Worm (Caenorhabditis elegans) whole organism, L1 larva: ENCODE measurements around the gene txbp-3.
A peak's percentile ranks its signal among the peaks of the same experiment; 100 is the strongest.

Experiments
- C04F5.9 ChIP-seq: sonication (generic microtip); optimal IDR thresholded peaks from 2 replicates; lab custom pipeline; 2016; ENCODE audit warnings: missing genetic modification characterization, missing compliant biosample characterization
- C34B4.2 ChIP-seq: sonication (generic microtip); optimal IDR thresholded peaks from 2 replicates; lab custom pipeline; 2017; ENCODE audit warnings: mild to moderate bottlenecking, missing genetic modification characterization, missing compliant biosample characterization
- F16B12.6 ChIP-seq: fragments of 150-350 bp; optimal IDR thresholded peaks from 2 replicates; lab custom pipeline; 2014; ENCODE audit warnings: missing biosample characterization, missing genetic modification characterization
- Y116A8C.19 ChIP-seq: sonication (generic microtip); optimal IDR thresholded peaks from 2 replicates; lab custom pipeline; 2016; ENCODE audit warnings: missing compliant biosample characterization, missing genetic modification characterization, borderline replicate concordance
- alr-1 ChIP-seq: fragments of 200-800 bp; sonication (Bioruptor generic); optimal IDR thresholded peaks from 2 replicates; lab custom pipeline; 2018; ENCODE audit warnings: borderline replicate concordance, mild to moderate bottlenecking, missing genetic modification characterization, missing compliant biosample characterization
- ama-1 ChIP-seq: fragments of 150-350 bp; optimal IDR thresholded peaks from 2 replicates; lab custom pipeline; 2014
- ceh-63 ChIP-seq: fragments of 200-800 bp; sonication (Bioruptor generic); optimal IDR thresholded peaks from 2 replicates; lab custom pipeline; 2018; ENCODE audit warnings: mild to moderate bottlenecking, missing genetic modification characterization, missing compliant biosample characterization
- ceh-8 ChIP-seq: fragments of 200-800 bp; sonication (Bioruptor generic); optimal IDR thresholded peaks from 2 replicates; lab custom pipeline; 2018; ENCODE audit warnings: mild to moderate bottlenecking, missing genetic modification characterization, moderate library complexity, missing compliant biosample characterization
- ceh-82 ChIP-seq, 3 experiments: fragments of 150-350 bp in 1 of 3; sonication (generic microtip) in 2 of 3; optimal IDR thresholded peaks; 2 replicates each; lab custom pipeline; 2014 to 2017; ENCODE audit warnings: missing biosample characterization in 3 of 3, missing genetic modification characterization in 3 of 3
- ces-1 ChIP-seq: fragments of 150-350 bp; optimal IDR thresholded peaks from 2 replicates; lab custom pipeline; 2014; ENCODE audit warnings: missing biosample characterization, missing genetic modification reagents, missing genetic modification characterization
- dsc-1 ChIP-seq: sonication (generic microtip); optimal IDR thresholded peaks from 2 replicates; lab custom pipeline; 2016; ENCODE audit warnings: mild to moderate bottlenecking, missing genetic modification characterization, missing compliant biosample characterization
- efl-3 ChIP-seq: fragments of 200-800 bp; sonication (Bioruptor generic); optimal IDR thresholded peaks from 2 replicates; lab custom pipeline; 2018; ENCODE audit warnings: mild to moderate bottlenecking, missing genetic modification characterization, missing compliant biosample characterization
- egl-13 ChIP-seq: sonication (generic microtip); optimal IDR thresholded peaks from 2 replicates; lab custom pipeline; 2016; ENCODE audit warnings: missing genotype, missing genetic modification reagents, missing genetic modification characterization, missing compliant biosample characterization
- egl-27 ChIP-seq, 2 experiments: fragments of 150-350 bp in 1 of 2; sonication (generic microtip); optimal IDR thresholded peaks; 3 replicates each; lab custom pipeline; 2017 to 2018; ENCODE audit warnings: missing biosample characterization in 2 of 2, missing genetic modification characterization in 2 of 2, missing genetic modification reagents in 2 of 2
- elt-2 ChIP-seq: sonication (generic microtip); optimal IDR thresholded peaks from 2 replicates; lab custom pipeline; 2016; ENCODE audit warnings: missing genetic modification characterization, mild to moderate bottlenecking, inconsistent platforms, missing compliant biosample characterization, missing genetic modification reagents
- elt-3 ChIP-seq, 6 experiments: fragments of 150-350 bp in 1 of 6; sonication (generic microtip); optimal IDR thresholded peaks; 2 replicates each; lab custom pipeline; 2017 to 2018; ENCODE audit warnings: missing biosample characterization in 6 of 6, missing genetic modification characterization in 6 of 6, inconsistent platforms in 1 of 6
- ets-5 ChIP-seq: fragments of 200-800 bp; sonication (Bioruptor generic); IDR thresholded peaks from 2 replicates; pipeline ENCODE4 v1.3.6; 2022; ENCODE audit warnings: missing genetic modification characterization, missing compliant biosample characterization
- fkh-8 ChIP-seq: sonication (generic microtip); optimal IDR thresholded peaks from 2 replicates; lab custom pipeline; 2016; ENCODE audit warnings: mild to moderate bottlenecking, missing genetic modification characterization, missing compliant biosample characterization
- fos-1 ChIP-seq: fragments of 150-350 bp; optimal IDR thresholded peaks from 2 replicates; lab custom pipeline; 2014; ENCODE audit warnings: missing biosample characterization, missing genetic modification characterization
- grh-1 ChIP-seq: fragments of 200-800 bp; sonication (Bioruptor generic); IDR thresholded peaks from 2 replicates; pipeline ENCODE4 v1.3.6; 2022; ENCODE audit warnings: missing genetic modification reagents, missing genetic modification characterization, missing compliant biosample characterization
- hlh-4 ChIP-seq: sonication (generic microtip); optimal IDR thresholded peaks from 2 replicates; lab custom pipeline; 2016; ENCODE audit warnings: mild to moderate bottlenecking, missing genetic modification characterization, missing compliant biosample characterization
- hpl-2 ChIP-seq: fragments of 150-350 bp; optimal IDR thresholded peaks from 2 replicates; lab custom pipeline; 2014; ENCODE audit warnings: missing biosample characterization, missing genetic modification reagents, missing genetic modification characterization
- irx-1 ChIP-seq: sonication (generic microtip); optimal IDR thresholded peaks from 2 replicates; lab custom pipeline; 2016; ENCODE audit warnings: missing genetic modification characterization, missing compliant biosample characterization
- isw-1 ChIP-seq: fragments of 200-800 bp; sonication (Bioruptor generic); IDR thresholded peaks from 2 replicates; pipeline ENCODE4 v1.3.6; 2022; ENCODE audit warnings: missing genetic modification characterization, missing compliant biosample characterization
- jun-1 ChIP-seq: fragments of 150-350 bp; optimal IDR thresholded peaks from 2 replicates; lab custom pipeline; 2014; ENCODE audit warnings: missing biosample characterization, missing genetic modification reagents, missing genetic modification characterization
- lin-13 ChIP-seq: fragments of 150-350 bp; optimal IDR thresholded peaks from 2 replicates; lab custom pipeline; 2014; ENCODE audit warnings: missing biosample characterization, missing genetic modification reagents, missing genetic modification characterization
- lin-14 ChIP-seq: fragments of 200-800 bp; sonication (Bioruptor generic); optimal IDR thresholded peaks from 2 replicates; lab custom pipeline; 2018; ENCODE audit warnings: mild to moderate bottlenecking, missing genetic modification characterization, moderate library complexity, missing compliant biosample characterization
- lin-35 ChIP-seq, 2 experiments: fragments of 150-350 bp; optimal IDR thresholded peaks; 2 replicates each; lab custom pipeline; 2014; ENCODE audit warnings: missing biosample characterization in 2 of 2, missing genetic modification characterization in 2 of 2, missing genetic modification reagents in 2 of 2
- lsy-2 ChIP-seq, 2 experiments: fragments of 150-350 bp; optimal IDR thresholded peaks; 2 replicates each; lab custom pipeline; 2014; ENCODE audit warnings: missing biosample characterization in 2 of 2, missing genetic modification characterization in 2 of 2
- mdl-1 ChIP-seq, 2 experiments: fragments of 150-350 bp; optimal IDR thresholded peaks; 2 replicates each; lab custom pipeline; 2014 to 2017; ENCODE audit warnings: missing biosample characterization in 2 of 2, missing genetic modification characterization in 2 of 2, inconsistent platforms in 1 of 2
- mef-2 ChIP-seq: fragments of 150-350 bp; optimal IDR thresholded peaks from 2 replicates; lab custom pipeline; 2014; ENCODE audit warnings: missing biosample characterization, missing genetic modification characterization
- mep-1 ChIP-seq: fragments of 150-350 bp; optimal IDR thresholded peaks from 2 replicates; lab custom pipeline; 2014; ENCODE audit warnings: missing biosample characterization, missing genetic modification characterization
- nhr-11 ChIP-seq: fragments of 150-350 bp; optimal IDR thresholded peaks from 2 replicates; lab custom pipeline; 2014; ENCODE audit warnings: missing biosample characterization, missing genetic modification characterization
- nhr-20 ChIP-seq: sonication (generic microtip); optimal IDR thresholded peaks from 2 replicates; lab custom pipeline; 2016; ENCODE audit warnings: mild to moderate bottlenecking, missing genetic modification characterization, missing compliant biosample characterization
- nhr-237 ChIP-seq: fragments of 150-350 bp; optimal IDR thresholded peaks from 2 replicates; lab custom pipeline; 2014; ENCODE audit warnings: missing biosample characterization, missing genetic modification characterization
- nhr-28 ChIP-seq: fragments of 150-350 bp; optimal IDR thresholded peaks from 2 replicates; lab custom pipeline; 2014; ENCODE audit warnings: missing biosample characterization, missing genetic modification characterization
- nhr-71 ChIP-seq: sonication (generic microtip); optimal IDR thresholded peaks from 2 replicates; lab custom pipeline; 2016; ENCODE audit warnings: mild to moderate bottlenecking, missing genetic modification characterization, moderate library complexity, missing compliant biosample characterization
- nhr-84 ChIP-seq: sonication (generic microtip); optimal IDR thresholded peaks from 2 replicates; lab custom pipeline; 2017; ENCODE audit warnings: missing biosample characterization, missing genetic modification characterization
- nhr-90 ChIP-seq: sonication (generic microtip); optimal IDR thresholded peaks from 2 replicates; lab custom pipeline; 2016; ENCODE audit warnings: mild to moderate bottlenecking, missing genetic modification characterization, missing compliant biosample characterization; ENCODE audit not compliant: poor library complexity
- pax-3 ChIP-seq: fragments of 200-800 bp; sonication (Bioruptor generic); optimal IDR thresholded peaks from 2 replicates; lab custom pipeline; 2018; ENCODE audit warnings: mild to moderate bottlenecking, missing genetic modification characterization, moderate library complexity, missing compliant biosample characterization
- pqm-1 ChIP-seq: sonication (generic microtip); optimal IDR thresholded peaks from 3 replicates; lab custom pipeline; 2017; ENCODE audit warnings: missing biosample characterization, missing genetic modification characterization
- rnt-1 ChIP-seq: sonication (generic microtip); optimal IDR thresholded peaks from 2 replicates; lab custom pipeline; 2016; ENCODE audit warnings: mild to moderate bottlenecking, missing genetic modification characterization, moderate library complexity, missing compliant biosample characterization
- sox-4 ChIP-seq: sonication (generic microtip); optimal IDR thresholded peaks from 2 replicates; lab custom pipeline; 2016; ENCODE audit warnings: missing genetic modification characterization, missing compliant biosample characterization
- sup-37 ChIP-seq: fragments of 200-800 bp; sonication (Bioruptor generic); optimal IDR thresholded peaks from 2 replicates; lab custom pipeline; 2018; ENCODE audit warnings: mild to moderate bottlenecking, missing genetic modification characterization, missing compliant biosample characterization
- tbx-2 ChIP-seq: sonication (generic microtip); optimal IDR thresholded peaks from 2 replicates; lab custom pipeline; 2016; ENCODE audit warnings: missing genetic modification characterization, missing compliant biosample characterization
- unc-130 ChIP-seq: fragments of 150-350 bp; optimal IDR thresholded peaks from 2 replicates; lab custom pipeline; 2017; ENCODE audit warnings: missing biosample characterization, missing genetic modification characterization, inconsistent platforms
- unc-62 ChIP-seq: fragments of 150-350 bp; optimal IDR thresholded peaks from 2 replicates; lab custom pipeline; 2014; ENCODE audit warnings: missing biosample characterization, missing genetic modification reagents, missing genetic modification characterization
- unc-86 ChIP-seq: sonication (generic microtip); optimal IDR thresholded peaks from 2 replicates; lab custom pipeline; 2016; ENCODE audit warnings: missing genetic modification characterization, missing compliant biosample characterization
- unc-98 ChIP-seq: fragments of 200-800 bp; sonication (Bioruptor generic); IDR thresholded peaks from 2 replicates; pipeline ENCODE4 v1.3.6; 2022; ENCODE audit warnings: missing genetic modification characterization, missing compliant biosample characterization
- xbp-1 ChIP-seq: sonication (generic microtip); optimal IDR thresholded peaks from 2 replicates; lab custom pipeline; 2016; ENCODE audit warnings: missing genetic modification characterization, missing compliant biosample characterization
- zag-1 ChIP-seq: fragments of 150-350 bp; optimal IDR thresholded peaks from 2 replicates; lab custom pipeline; 2014; ENCODE audit warnings: missing biosample characterization, missing genetic modification characterization
- ztf-11 ChIP-seq, 2 experiments: sonication (generic microtip); optimal IDR thresholded peaks; 2 replicates each; lab custom pipeline; 2016 to 2017; ENCODE audit warnings: missing genetic modification characterization in 2 of 2, missing biosample characterization in 1 of 2, missing compliant biosample characterization in 1 of 2
- ztf-4 ChIP-seq: fragments of 150-350 bp; optimal IDR thresholded peaks from 2 replicates; lab custom pipeline; 2014; ENCODE audit warnings: missing biosample characterization, missing genetic modification characterization

Gene txbp-3

DNA sequence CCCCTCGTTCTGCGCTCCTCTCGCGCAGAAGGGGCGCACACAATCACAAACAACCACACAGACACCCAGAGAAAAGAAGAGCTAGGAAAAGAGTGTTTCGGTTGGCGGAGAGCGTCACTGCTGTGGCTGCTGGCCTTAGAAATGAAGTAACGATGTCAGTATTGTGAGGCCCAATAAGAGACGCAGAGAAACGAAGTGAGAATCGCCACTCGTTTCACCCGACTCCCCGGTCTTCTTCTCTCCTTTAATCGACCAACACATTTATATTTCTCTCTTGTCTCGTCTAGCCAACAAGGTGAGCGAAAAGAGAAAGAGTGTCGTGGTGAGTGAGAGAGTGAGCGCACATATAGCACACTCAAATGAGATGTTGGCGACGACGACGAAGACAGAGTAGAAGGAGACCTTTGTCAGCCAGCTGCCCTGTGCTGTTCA lies 33.3 kb downstream of the txbp-3 start (continued):
- TF ChIP-seq pax-3 (tag; lab: Kevin White, UChicago): no peak
- no peak for TF ChIP-seq ces-1 (GFP tag; lab: Kevin White, UChicago)
- peak; percentile 13 for TF ChIP-seq F16B12.6
- TF ChIP-seq mef-2 (tag; lab: Kevin White, UChicago): peak; percentile 73
- TF ChIP-seq irx-1 (tag; lab: Kevin White, UChicago): peak; percentile 59
- peak; percentile 57 to 83 (median 80) for TF ChIP-seq ceh-82 (tag; optimal IDR thresholded peaks at IDR 0.05; lab: Kevin White, UChicago)
- TF ChIP-seq tbx-2 (tag; lab: Kevin White, UChicago): peak; percentile 96
- peak in 1 of 2 experiments; percentile 84 for TF ChIP-seq mdl-1 (tag; optimal IDR thresholded peaks at IDR 0.05; lab: Kevin White, UChicago)
- TF ChIP-seq grh-1 (GFP tag; lab: Robert Waterston, UW): no peak
- TF ChIP-seq hlh-4 (tag; lab: Kevin White, UChicago): no peak
- no peak for TF ChIP-seq hpl-2 (GFP tag; lab: Kevin White, UChicago)
- TF ChIP-seq nhr-237: peak; percentile 74
- TF ChIP-seq C04F5.9 (tag; lab: Kevin White, UChicago): peak; percentile 24
- TF ChIP-seq elt-3 (tag; optimal IDR thresholded peaks at IDR 0.05; lab: Kevin White, UChicago): peak in 3 of 6 experiments; percentile 41 to 64 (median 54)
- TF ChIP-seq efl-3 (GFP tag; lab: Kevin White, UChicago): no peak
- peak in 1 of 2 experiments; percentile 81 for TF ChIP-seq ztf-11 (tag; optimal IDR thresholded peaks at IDR 0.05; lab: Kevin White, UChicago)
- no peak for TF ChIP-seq C34B4.2 (tag; lab: Kevin White, UChicago)
- peak; percentile 77 for TF ChIP-seq zag-1 (tag; lab: Kevin White, UChicago)
- peak; percentile 73 for TF ChIP-seq dsc-1 (tag; lab: Kevin White, UChicago)
- peak in 1 of 2 experiments; percentile 82 for TF ChIP-seq egl-27 (tag; optimal IDR thresholded peaks at IDR 0.05; lab: Kevin White, UChicago)
- peak; percentile 48 for TF ChIP-seq unc-130 (tag; lab: Kevin White, UChicago)
- TF ChIP-seq lin-14 (GFP tag; lab: Kevin White, UChicago): peak; percentile 98
- peak; percentile 37 for TF ChIP-seq nhr-11 (tag; lab: Kevin White, UChicago)
- TF ChIP-seq nhr-20 (tag; lab: Kevin White, UChicago): peak; percentile 86
- TF ChIP-seq egl-13 (tag; lab: Kevin White, UChicago): peak; percentile 75
- TF ChIP-seq pqm-1: no peak
- peak; percentile 75 for TF ChIP-seq nhr-90
- TF ChIP-seq jun-1: peak; percentile 85
- TF ChIP-seq elt-2 (tag; lab: Kevin White, UChicago): peak; percentile 44
- TF ChIP-seq ceh-8 (GFP tag; lab: Kevin White, UChicago): peak; percentile 57
- no peak for TF ChIP-seq unc-98 (GFP tag; lab: Robert Waterston, UW)
- peak; percentile 83 to 91 for TF ChIP-seq lsy-2 (tag; optimal IDR thresholded peaks at IDR 0.05; lab: Kevin White, UChicago)
- peak; percentile 15 for TF ChIP-seq ama-1 (lab: Kevin White, UChicago)
- no peak for TF ChIP-seq unc-62 (GFP tag; lab: Kevin White, UChicago)
- TF ChIP-seq fos-1: peak; percentile 88
- peak; percentile 73 for TF ChIP-seq ztf-4 (tag; lab: Kevin White, UChicago)
- TF ChIP-seq mep-1 (tag; lab: Kevin White, UChicago): peak; percentile 97
- TF ChIP-seq fkh-8 (tag; lab: Kevin White, UChicago): peak; percentile 90
- TF ChIP-seq sup-37 (GFP tag; lab: Kevin White, UChicago): peak; percentile 32
- peak; percentile 82 for TF ChIP-seq lin-13 (GFP tag; lab: Kevin White, UChicago)
- no peak for TF ChIP-seq nhr-84 (tag; lab: Kevin White, UChicago)
- TF ChIP-seq nhr-28 (tag; lab: Kevin White, UChicago): no peak
- TF ChIP-seq alr-1 (tag; lab: Kevin White, UChicago): no peak
- peak; percentile 75 for TF ChIP-seq isw-1
- peak; percentile 71 to 83 for TF ChIP-seq lin-35 (GFP tag; optimal IDR thresholded peaks at IDR 0.05; lab: Kevin White, UChicago)
- TF ChIP-seq Y116A8C.19 (tag; lab: Kevin White, UChicago): no peak
- peak; percentile 71 for TF ChIP-seq rnt-1 (tag; lab: Kevin White, UChicago)
- TF ChIP-seq ceh-63: no peak
- peak; percentile 54 for TF ChIP-seq sox-4
- no peak for TF ChIP-seq ets-5 (GFP tag; lab: Robert Waterston, UW)
- TF ChIP-seq unc-86 (tag; lab: Kevin White, UChicago): peak; percentile 89
- peak; percentile 94 for TF ChIP-seq nhr-71 (tag; lab: Kevin White, UChicago)
- TF ChIP-seq xbp-1: peak; percentile 85
